Fruit fly (Drosophila melanogaster): ENCODE measurements around the gene CG4558.

Gene CG4558

DNA sequence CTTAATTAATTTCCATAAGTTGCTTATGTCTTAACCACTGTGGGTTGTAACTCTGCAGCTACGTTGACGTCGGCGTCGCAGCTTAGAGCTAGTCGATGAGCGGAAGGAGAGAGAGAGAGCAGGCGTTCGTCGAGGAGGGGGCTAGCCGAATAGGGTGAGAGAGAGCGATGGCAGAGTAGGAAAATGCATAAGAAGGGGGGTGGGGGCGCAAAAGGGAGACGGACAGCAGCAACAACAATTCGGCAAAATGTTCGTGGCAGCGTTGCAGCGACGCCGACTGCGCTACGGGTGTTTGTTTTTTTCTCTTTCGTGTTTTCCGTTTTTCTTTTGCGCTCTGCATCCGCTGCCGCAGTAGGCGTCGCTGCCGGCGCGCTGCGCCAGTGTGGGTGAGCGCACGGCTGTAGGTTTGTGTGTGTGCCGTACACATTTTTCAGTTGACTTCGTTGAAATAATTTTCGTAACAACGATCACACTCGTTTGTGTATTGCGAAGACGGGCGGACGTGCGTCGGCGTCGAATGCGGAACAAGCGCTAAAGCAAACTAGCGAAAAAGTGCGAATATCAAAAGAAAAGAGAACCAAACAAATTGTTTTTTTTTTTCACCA, 18.6 kb downstream of the CG4558 start (continued):
- TF ChIP-seq Chrac-16 (GFP tag; optimal IDR thresholded peaks at IDR 0.05): no peak
- TF ChIP-seq sens (GFP tag): peak; percentile 60
- peak; percentile 21 for TF ChIP-seq mirr (GFP tag; optimal IDR thresholded peaks at IDR 0.05)
- TF ChIP-seq scrt (GFP tag; optimal IDR thresholded peaks at IDR 0.05): peak; percentile 19
- no peak for TF ChIP-seq kay (GFP tag; optimal IDR thresholded peaks at IDR 0.05)
- no peak for TF ChIP-seq p53 (GFP tag; optimal IDR thresholded peaks at IDR 0.05)
- TF ChIP-seq CG12104 (GFP tag; optimal IDR thresholded peaks at IDR 0.05): no peak
- TF ChIP-seq CrebB (tag; optimal IDR thresholded peaks at IDR 0.05): peak; percentile 9
- peak; percentile 75 for TF ChIP-seq pros (GFP tag; optimal IDR thresholded peaks at IDR 0.05)
- no peak for TF ChIP-seq Poxn (GFP tag; IDR thresholded peaks at IDR 0.05)
- no peak; the same call in 2 of the 3 replicates for TF ChIP-seq gce (GFP tag; IDR thresholded peaks at IDR 0.05)
- TF ChIP-seq CG33213 (GFP tag; optimal IDR thresholded peaks at IDR 0.05): no peak
- peak; percentile 49; the same call in 1 of the 2 replicates for TF ChIP-seq Bgb (GFP tag; IDR thresholded peaks at IDR 0.05; ENCODE audit: partially characterized antibody)
- peak; percentile 92 for TF ChIP-seq CG4360 (GFP tag; IDR thresholded peaks at IDR 0.05)
- TF ChIP-seq sob (GFP tag; IDR thresholded peaks at IDR 0.05): 0 out of 2 replicates have a peak, but pooled peaks have one; percentile 16
- peak; percentile 47 for TF ChIP-seq ash1 (GFP tag; optimal IDR thresholded peaks at IDR 0.05)

- TF ChIP-seq CG7556 (GFP tag; optimal IDR thresholded peaks at IDR 0.05) (no peak), exex (tag; optimal IDR thresholded peaks at IDR 0.05) (no peak), tx (GFP tag; optimal IDR thresholded peaks at IDR 0.05) (no peak), Sry-β (GFP tag; optimal IDR thresholded peaks at IDR 0.05) (no peak), Oli (tag; optimal IDR thresholded peaks at IDR 0.05) (no peak), Dll (GFP tag; IDR thresholded peaks at IDR 0.05; ENCODE audit: partially characterized antibody) (no peak), pfk (GFP tag; optimal IDR thresholded peaks at IDR 0.05) (no peak), sqz (GFP tag; optimal IDR thresholded peaks at IDR 0.05) (peak; percentile 79), sug (tag; optimal IDR thresholded peaks at IDR 0.05) (no peak), Lhr (GFP tag; optimal IDR thresholded peaks at IDR 0.05) (no peak), lola (GFP tag; optimal IDR thresholded peaks at IDR 0.05) (peak in 1 of 3 experiments; percentile 17), CG11093 (GFP tag; IDR thresholded peaks at IDR 0.05) (no peak), GATAe (GFP tag; conservative IDR thresholded peaks at IDR 0.05) (no peak), oc (tag; optimal IDR thresholded peaks at IDR 0.05) (no peak), zen2 (GFP tag; IDR thresholded peaks at IDR 0.05; ENCODE audit: partially characterized antibody) (no peak), knrl (GFP tag; IDR thresholded peaks at IDR 0.05; ENCODE audit: partially characterized antibody) (no peak), sd (tag; optimal IDR thresholded peaks at IDR 0.05) (no peak), CG4730 (GFP tag; IDR thresholded peaks at IDR 0.05) (no peak), slou (GFP tag; optimal IDR thresholded peaks at IDR 0.05) (no peak), Hr3 (GFP tag; optimal IDR thresholded peaks at IDR 0.05) (no peak), zen (tag; optimal IDR thresholded peaks at IDR 0.05) (no peak), chm (GFP tag; IDR thresholded peaks at IDR 0.05) (peak; percentile 12; the same call in 1 of the 2 replicates), CG32767 (GFP tag; IDR thresholded peaks at IDR 0.05) (no peak), ftz-f1 (GFP tag; optimal IDR thresholded peaks at IDR 0.05) (no peak), Nf-YC (tag; optimal IDR thresholded peaks at IDR 0.05) (no peak), chinmo (GFP tag; IDR thresholded peaks at IDR 0.05; ENCODE audit: partially characterized antibody) (no peak), CG6654 (GFP tag; optimal IDR thresholded peaks at IDR 0.05) (no peak), danr (GFP tag; IDR thresholded peaks at IDR 0.05) (no peak), CG17912 (GFP tag; optimal IDR thresholded peaks at IDR 0.05) (no peak), gem (tag; optimal IDR thresholded peaks at IDR 0.05) (peak; percentile 2), Ssrp (tag; optimal IDR thresholded peaks at IDR 0.05) (peak; percentile 7), ash1 (GFP tag; optimal IDR thresholded peaks at IDR 0.05) (peak; percentile 19)
Observed at dm6 chrX:6868629-6869579, 19.3 kb downstream of the CG4558 start.

All from whole organism, embryonic.